Worm (Caenorhabditis elegans): ENCODE measurements around the gene K02F6.3.
"Not testable (repeated sequence)": the region's sequence is repeated elsewhere in the genome, so short reads cannot be mapped to it uniquely, and the experiment has no call there.

- TF ChIP-seq lin-39, elt-1 (tag; optimal IDR thresholded peaks at IDR 0.05): not testable (repeated sequence)
Measured at ce11 chrII:2600176-2600575, 54.2 kb downstream of the K02F6.3 start, which contains the start of gene F33H12.1.
